Worm (Caenorhabditis elegans): ENCODE data around the gene nbs-1.

ce11 chrII:11135773-11136172 is 39.5 kb upstream of the nbs-1 start:
- no peak for TF ChIP-seq R02D3.7 (tag; optimal IDR thresholded peaks at IDR 0.05)
- TF ChIP-seq jun-1 (tag; optimal IDR thresholded peaks at IDR 0.05) = no peak
- TF ChIP-seq skn-1 (tag; optimal IDR thresholded peaks at IDR 0.05) = no peak
- TF ChIP-seq nhr-11 (tag; optimal IDR thresholded peaks at IDR 0.05) = no peak
- TF ChIP-seq nhr-77 (tag; optimal IDR thresholded peaks at IDR 0.05) = no peak
- TF ChIP-seq lsy-12 (tag; optimal IDR thresholded peaks at IDR 0.05) = no peak
- TF ChIP-seq unc-39 (tag; optimal IDR thresholded peaks at IDR 0.05) = no peak
- TF ChIP-seq eor-1 (tag; optimal IDR thresholded peaks at IDR 0.05) = no peak
- TF ChIP-seq zag-1 (tag; optimal IDR thresholded peaks at IDR 0.05) = no peak
- no peak for TF ChIP-seq nhr-237 (tag; optimal IDR thresholded peaks at IDR 0.05)
- TF ChIP-seq fos-1 (tag; optimal IDR thresholded peaks at IDR 0.05) = no peak
